Worm (Caenorhabditis elegans) whole organism, L4/young adult: ENCODE data around the gene ubq-1.

Source experiments
- W03F9.2 ChIP-seq: fragments of 150-350 bp; optimal IDR thresholded peaks from 2 replicates; lab custom pipeline; 2014; ENCODE audit warnings: missing biosample characterization, missing genetic modification characterization
- dao-5 ChIP-seq: sonication (generic microtip); optimal IDR thresholded peaks from 2 replicates; lab custom pipeline; 2016; ENCODE audit warnings: missing genotype, missing genetic modification characterization, moderate library complexity, missing compliant biosample characterization
- him-1 ChIP-seq: sonication (generic microtip); optimal IDR thresholded peaks from 2 replicates; lab custom pipeline; 2016; ENCODE audit warnings: missing genotype, missing genetic modification reagents, missing genetic modification characterization, missing compliant biosample characterization

Gene ubq-1

DNA sequence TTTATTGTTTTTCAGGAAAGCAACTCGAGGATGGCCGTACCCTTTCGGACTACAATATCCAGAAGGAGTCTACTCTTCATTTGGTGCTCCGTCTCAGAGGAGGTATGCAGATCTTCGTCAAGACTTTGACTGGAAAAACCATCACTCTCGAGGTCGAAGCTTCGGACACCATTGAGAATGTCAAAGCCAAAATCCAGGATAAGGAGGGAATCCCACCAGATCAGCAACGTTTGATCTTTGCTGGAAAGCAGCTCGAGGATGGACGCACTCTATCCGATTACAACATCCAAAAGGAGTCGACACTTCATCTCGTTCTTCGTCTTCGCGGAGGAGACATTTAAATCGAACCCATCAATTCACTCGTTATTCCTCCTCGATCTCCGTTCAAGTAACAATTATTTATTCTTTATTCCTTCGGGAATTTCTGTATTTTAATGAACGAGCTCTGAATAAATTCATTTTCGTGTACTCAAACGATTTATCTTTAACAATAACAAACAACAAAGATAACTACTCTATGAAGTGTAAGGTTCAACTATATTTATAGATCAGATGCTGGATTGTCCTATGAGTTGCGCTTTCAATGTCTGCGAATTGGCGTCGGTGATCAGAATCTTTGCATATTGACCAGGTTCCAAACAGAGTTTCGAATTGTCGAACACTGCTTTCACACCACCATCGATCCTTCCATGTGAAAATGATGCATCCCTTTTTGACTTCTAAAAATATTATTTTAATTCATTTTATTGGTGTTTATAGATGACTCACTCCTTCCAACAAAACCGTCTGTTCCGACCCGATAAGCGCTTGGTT, 3.5 kb downstream of the ubq-1 start:
- TF ChIP-seq dao-5 (tag; lab: Kevin White, UChicago) (peak; percentile 15), W03F9.2 (tag; lab: Kevin White, UChicago) (peak; percentile 50), him-1 (peak; percentile 45)

DNA sequence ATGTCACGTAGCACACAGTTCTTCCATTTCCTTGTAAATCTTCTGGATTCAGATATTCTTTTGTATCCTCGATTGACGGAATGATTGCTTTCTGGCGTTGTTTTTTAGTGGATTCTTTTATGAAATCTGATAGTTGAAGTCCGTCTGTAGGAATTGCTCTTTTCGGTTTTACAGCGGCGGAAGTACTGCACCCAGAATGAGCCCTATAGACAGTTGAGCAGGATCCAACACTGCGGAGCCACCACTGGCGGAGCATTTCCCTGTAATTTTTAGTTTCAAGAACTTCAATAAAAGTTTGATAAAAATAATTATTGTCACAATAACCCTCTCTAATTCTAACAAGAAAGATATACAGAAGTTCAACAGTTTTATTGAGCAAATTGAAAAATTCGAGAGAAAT, 5.8 kb downstream of the ubq-1 start, which contains the start of gene F25B5.5:
F25B5.5 (minus strand) TSS at position 260 of the 400 bp plus-strand sequence.
- TF ChIP-seq him-1 (no peak), dao-5 (tag; lab: Kevin White, UChicago) (no peak), W03F9.2 (tag; lab: Kevin White, UChicago) (no peak)

DNA sequence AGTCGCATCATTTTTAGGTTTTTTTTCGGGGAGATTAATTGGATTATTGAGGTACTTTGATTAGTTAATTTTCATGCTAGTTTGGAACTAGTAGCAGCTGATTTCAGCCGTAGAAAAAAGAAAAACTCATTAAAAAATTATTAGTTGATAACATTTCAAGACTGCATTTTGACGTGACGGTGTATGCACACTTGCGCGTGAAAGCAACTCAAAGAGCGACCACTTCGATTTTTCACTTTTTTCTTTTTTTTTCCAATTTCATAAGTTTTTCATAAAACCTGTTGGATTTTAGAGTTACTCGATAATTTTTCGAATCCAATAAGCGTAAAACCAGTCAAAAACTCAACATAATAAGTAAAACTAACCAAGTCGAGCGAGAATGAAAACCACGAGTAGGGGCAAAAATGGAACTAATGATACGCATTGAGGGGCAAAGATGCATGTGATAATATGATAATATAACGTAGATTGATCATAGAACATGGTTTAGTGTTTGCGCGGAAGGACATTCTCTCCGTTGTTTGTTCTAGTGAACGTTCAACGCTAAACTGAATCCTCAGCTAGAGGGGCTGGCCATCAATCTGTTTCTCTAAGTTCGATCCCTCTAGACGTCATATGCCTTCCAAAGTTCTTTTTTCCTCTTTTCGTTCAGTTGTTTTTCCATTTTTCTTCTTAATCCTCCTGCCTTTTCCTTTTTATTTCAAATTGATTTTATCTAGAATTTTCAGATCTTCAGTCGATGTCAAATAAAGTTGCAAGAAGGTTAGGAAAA, 8.3 kb downstream of the ubq-1 start, which contains the start of the genes F25B5.6 and F25B5.3:
F25B5.6 (minus strand) TSS at position 572 of the 772 bp plus-strand sequence.
F25B5.3 (plus strand) TSS at position 722 of the 772 bp plus-strand sequence.
- TF ChIP-seq dao-5 (tag; lab: Kevin White, UChicago) (no peak), W03F9.2 (tag; lab: Kevin White, UChicago) (no peak), him-1 (no peak)

ce11 chrIII:5948986-5949385, 8.9 kb downstream of the ubq-1 start:
- TF ChIP-seq W03F9.2 (tag; lab: Kevin White, UChicago) (no peak), him-1 (no peak), dao-5 (tag; lab: Kevin White, UChicago) (no peak)

- no peak for TF ChIP-seq him-1
- no peak for TF ChIP-seq W03F9.2 (tag; lab: Kevin White, UChicago)
- no peak for TF ChIP-seq dao-5 (tag; lab: Kevin White, UChicago)
These were observed 9.8 kb downstream of the ubq-1 start for ce11 chrIII:5949817-5950216.

DNA sequence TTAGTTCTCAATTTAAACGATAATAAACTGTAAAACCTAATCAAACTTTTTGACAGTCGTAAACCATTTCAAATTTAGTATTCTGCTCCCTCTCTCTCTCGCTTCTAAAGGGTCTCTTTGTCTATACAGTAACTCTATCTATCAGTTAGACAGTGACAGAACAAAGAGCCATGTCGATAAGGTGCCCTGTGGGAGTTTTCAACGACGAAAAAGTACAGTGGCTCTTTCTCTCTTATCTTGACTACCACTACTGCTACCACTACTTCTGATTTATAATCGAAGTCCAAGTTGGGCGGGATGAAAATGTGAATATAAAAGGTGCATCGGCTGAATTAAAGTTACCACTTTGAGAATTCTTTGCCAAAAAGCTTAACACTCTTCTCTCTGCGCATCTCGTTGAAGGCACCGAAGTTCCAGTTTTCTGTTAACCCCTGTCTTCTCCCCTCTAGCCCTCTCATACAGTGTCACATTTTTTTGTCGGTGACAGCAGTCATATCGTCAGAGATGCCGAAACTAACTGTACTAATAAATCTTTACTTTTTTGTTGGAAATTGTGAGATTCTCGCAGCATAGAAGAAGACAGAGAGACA, 10.8 kb downstream of the ubq-1 start:
- TF ChIP-seq dao-5 (tag; lab: Kevin White, UChicago) (no peak), him-1 (no peak), W03F9.2 (tag; lab: Kevin White, UChicago) (no peak)

DNA sequence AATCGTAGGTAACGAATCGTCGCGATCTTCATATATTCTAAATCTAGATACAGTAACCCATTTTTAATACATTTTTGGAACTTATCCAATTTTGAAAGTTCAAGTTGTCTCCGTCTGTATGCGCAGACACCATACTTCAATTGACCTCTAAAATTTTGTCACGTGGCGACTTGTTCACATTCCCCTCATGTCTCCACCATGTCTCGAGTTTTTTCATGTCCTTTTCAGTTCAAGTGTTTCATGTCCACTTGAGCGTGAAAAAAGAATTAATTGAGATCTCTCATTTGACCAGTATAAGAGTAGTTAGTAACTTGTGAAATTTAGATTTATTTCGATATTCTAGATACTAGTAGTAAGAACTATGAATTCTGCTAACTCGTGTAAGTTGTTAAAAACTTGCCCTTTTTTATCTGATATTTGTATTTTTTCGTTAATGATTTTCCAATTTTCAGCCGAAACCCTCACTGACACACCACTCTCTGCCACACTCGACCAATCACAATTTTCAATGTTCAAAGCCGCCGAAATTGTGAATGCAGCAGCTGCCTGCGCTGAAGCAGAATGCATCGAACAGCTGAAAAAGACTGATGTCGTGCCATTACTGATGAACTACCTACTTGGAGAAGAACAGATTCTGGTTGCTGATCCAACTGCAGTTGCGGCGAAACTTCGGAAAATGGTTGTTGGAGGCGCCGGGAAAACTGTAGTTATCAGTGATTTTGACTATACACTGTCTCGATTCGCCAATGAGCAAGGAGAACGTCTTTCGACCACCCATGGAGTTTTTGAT, 11.7 kb downstream of the ubq-1 start:
- no peak for TF ChIP-seq him-1
- no peak for TF ChIP-seq W03F9.2 (tag; lab: Kevin White, UChicago)
- no peak for TF ChIP-seq dao-5 (tag; lab: Kevin White, UChicago)

DNA sequence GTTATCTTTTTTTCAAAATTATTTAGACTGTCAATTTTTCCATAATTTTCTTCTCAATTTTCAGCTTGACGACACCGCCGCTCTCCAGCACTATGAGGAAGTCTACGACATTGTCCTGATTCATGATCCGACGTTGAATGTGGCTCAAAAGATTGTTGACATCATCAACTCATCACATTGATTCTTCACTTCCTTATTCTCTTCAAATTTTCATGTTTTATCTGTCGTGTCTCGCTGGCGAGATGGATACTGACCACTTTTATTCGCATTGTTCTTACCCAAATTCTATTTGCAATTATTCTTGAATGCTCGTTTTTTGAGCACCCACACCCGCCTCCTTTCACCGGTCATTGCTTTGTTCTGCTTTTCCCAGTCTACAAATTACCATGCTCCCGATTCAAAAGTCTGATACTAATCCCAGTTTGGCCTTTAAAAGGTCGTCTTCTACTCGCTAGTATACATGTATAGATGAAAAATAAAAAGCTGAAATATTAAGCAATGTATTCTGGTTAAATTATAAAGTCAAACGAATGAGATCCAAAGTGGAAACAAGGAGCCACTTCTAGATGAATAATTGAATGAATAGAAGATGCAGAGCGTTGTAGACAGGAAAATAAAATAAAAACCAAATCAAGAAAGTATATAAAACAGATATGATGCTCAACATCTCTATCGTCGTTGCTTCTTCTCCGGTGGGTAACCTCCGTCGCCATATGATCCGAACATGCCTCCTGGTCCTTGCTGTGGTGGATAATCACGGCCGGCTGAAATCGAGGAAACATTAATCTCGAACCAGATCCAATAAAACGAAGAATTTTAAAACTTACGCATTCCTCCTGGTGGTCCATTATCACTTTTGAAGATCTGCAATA, 13.2 kb downstream of the ubq-1 start:
- TF ChIP-seq dao-5 (tag; lab: Kevin White, UChicago) = no peak
- no peak for TF ChIP-seq him-1
- no peak for TF ChIP-seq W03F9.2 (tag; lab: Kevin White, UChicago)

DNA sequence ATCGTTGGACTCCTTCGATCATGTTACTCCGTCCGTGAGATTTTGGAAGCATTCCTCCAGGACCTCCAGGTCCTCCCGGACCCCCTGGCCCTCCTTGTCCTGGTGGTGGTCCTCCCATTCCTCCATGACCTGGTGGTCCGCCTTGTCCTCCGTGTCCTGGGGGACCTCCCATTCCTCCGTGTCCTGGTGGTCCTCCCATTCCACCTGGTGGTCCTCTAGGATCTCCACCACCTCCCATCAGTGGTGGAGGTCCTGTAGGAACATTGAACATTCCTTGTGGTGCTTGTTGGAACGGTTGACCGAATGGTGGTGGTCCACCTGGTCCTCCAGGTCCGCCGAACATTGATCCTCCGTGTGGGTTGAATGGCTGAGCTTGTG, 13.8 kb downstream of the ubq-1 start:
- no peak for TF ChIP-seq dao-5 (tag; lab: Kevin White, UChicago)
- TF ChIP-seq him-1 = no peak
- TF ChIP-seq W03F9.2 (tag; lab: Kevin White, UChicago) = no peak

DNA sequence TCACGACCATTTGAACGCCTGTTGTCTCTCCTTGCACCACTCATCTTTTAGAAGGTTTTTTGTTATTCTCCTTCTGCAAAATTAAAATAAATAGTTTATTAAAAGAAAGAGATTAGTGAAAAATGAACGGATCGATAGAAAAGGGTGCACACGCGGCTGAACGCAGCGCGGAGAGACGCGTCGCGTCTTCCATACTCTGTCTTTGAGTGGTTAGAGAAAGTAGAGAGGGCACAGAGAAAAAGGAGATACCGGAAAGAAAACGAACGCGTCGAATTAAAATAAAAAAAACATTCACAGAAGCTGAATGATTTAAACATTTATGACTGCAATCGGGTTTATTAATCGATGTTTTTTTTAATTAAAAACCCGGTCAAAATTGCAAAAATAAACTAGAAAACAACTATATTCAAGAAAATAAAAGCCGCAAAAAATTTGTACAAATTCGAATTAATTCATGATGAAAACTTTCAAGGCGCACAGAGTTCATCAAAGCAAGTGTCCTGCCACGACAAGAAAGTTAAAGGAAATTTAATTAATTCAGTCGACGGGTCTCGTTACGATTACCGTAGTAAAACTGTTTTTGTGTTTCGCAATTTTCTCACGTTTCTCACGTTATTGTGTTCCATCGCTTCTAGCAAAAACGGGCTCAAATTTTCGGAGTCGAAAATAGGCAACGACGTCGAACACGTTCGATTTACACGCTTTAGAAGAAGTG, 18.3 kb downstream of the ubq-1 start, which contains the start of the genes nono-1 and nop-1:
nono-1 (minus strand) TSS at position 75 of the 715 bp plus-strand sequence.
nop-1 (plus strand) TSS at position 551 of the 715 bp plus-strand sequence.
- no peak for TF ChIP-seq dao-5 (tag; lab: Kevin White, UChicago)
- peak; percentile 51 for TF ChIP-seq W03F9.2 (tag; lab: Kevin White, UChicago)

ce11 chrIII:5959049-5959448, 19.0 kb downstream of the ubq-1 start:
- TF ChIP-seq W03F9.2 (tag; lab: Kevin White, UChicago) (no peak), him-1 (no peak), dao-5 (tag; lab: Kevin White, UChicago) (no peak)
